Worm (Caenorhabditis elegans) whole organism, mixed stage, embryonic: Measurements from ENCODE around the gene gop-2.

Experiments
- M03D4.4 ChIP-seq: sonication (generic microtip); optimal IDR thresholded peaks from 2 replicates; lab custom pipeline; 2017; ENCODE audit warnings: mild to moderate bottlenecking, missing genetic modification characterization, missing compliant biosample characterization
- bed-3 ChIP-seq: fragments of 200-800 bp; sonication (Bioruptor generic); optimal IDR thresholded peaks from 3 replicates; lab custom pipeline; 2018; ENCODE audit warnings: mild to moderate bottlenecking, missing genetic modification characterization, moderate library complexity, missing compliant biosample characterization
- blmp-1 ChIP-seq: fragments of 150-350 bp; optimal IDR thresholded peaks from 2 replicates; lab custom pipeline; 2014; ENCODE audit warnings: missing biosample characterization, missing genetic modification characterization
- ceh-39 ChIP-seq: fragments of 150-350 bp; optimal IDR thresholded peaks from 2 replicates; lab custom pipeline; 2014; ENCODE audit warnings: missing biosample characterization, missing genetic modification characterization
- ceh-43 ChIP-seq: fragments of 200-800 bp; sonication (Bioruptor generic); optimal IDR thresholded peaks from 2 replicates; lab custom pipeline; 2018; ENCODE audit warnings: mild to moderate bottlenecking, missing genetic modification characterization, moderate library complexity, missing compliant biosample characterization
- ceh-83 ChIP-seq: fragments of 200-800 bp; sonication (Bioruptor generic); optimal IDR thresholded peaks from 2 replicates; lab custom pipeline; 2018; ENCODE audit warnings: mild to moderate bottlenecking, missing genetic modification characterization, missing compliant biosample characterization
- ces-1 ChIP-seq: fragments of 150-350 bp; optimal IDR thresholded peaks from 2 replicates; lab custom pipeline; 2014; ENCODE audit warnings: missing biosample characterization, missing genetic modification reagents, missing genetic modification characterization
- cnd-1 ChIP-seq: fragments of 200-800 bp; sonication (Bioruptor generic); optimal IDR thresholded peaks from 2 replicates; lab custom pipeline; 2018; ENCODE audit warnings: mild to moderate bottlenecking, missing genetic modification characterization, missing compliant biosample characterization
- drap-1 ChIP-seq: fragments of 200-800 bp; sonication (Bioruptor generic); optimal IDR thresholded peaks from 3 replicates; lab custom pipeline; 2018; ENCODE audit warnings: mild to moderate bottlenecking, missing genetic modification characterization, missing compliant biosample characterization
- elt-1 ChIP-seq: sonication (generic microtip); optimal IDR thresholded peaks from 2 replicates; lab custom pipeline; 2017; ENCODE audit warnings: missing genetic modification characterization, mild to moderate bottlenecking, missing compliant biosample characterization, antibody characterized with exemption, moderate library complexity, borderline replicate concordance; ENCODE audit not compliant: insufficient read depth
- elt-3 ChIP-seq: fragments of 150-350 bp; optimal IDR thresholded peaks from 2 replicates; lab custom pipeline; 2014; ENCODE audit warnings: missing biosample characterization, missing genetic modification characterization
- flh-1 ChIP-seq: fragments of 200-800 bp; sonication (Bioruptor generic); optimal IDR thresholded peaks from 2 replicates; lab custom pipeline; 2018; ENCODE audit warnings: mild to moderate bottlenecking, missing genetic modification characterization, moderate library complexity, missing compliant biosample characterization
- ham-2 ChIP-seq: fragments of 200-800 bp; sonication (Bioruptor generic); optimal IDR thresholded peaks from 2 replicates; lab custom pipeline; 2018; ENCODE audit warnings: mild to moderate bottlenecking, missing genetic modification characterization, missing compliant biosample characterization
- hlh-1 ChIP-seq: fragments of 150-350 bp; optimal IDR thresholded peaks from 2 replicates; lab custom pipeline; 2014; ENCODE audit warnings: missing biosample characterization, missing genetic modification reagents, missing genetic modification characterization
- lin-13 ChIP-seq: fragments of 150-350 bp; optimal IDR thresholded peaks from 2 replicates; lab custom pipeline; 2014; ENCODE audit warnings: missing biosample characterization, missing genetic modification characterization
- lin-32 ChIP-seq: fragments of 200-800 bp; sonication (Bioruptor generic); optimal IDR thresholded peaks from 2 replicates; lab custom pipeline; 2018; ENCODE audit warnings: mild to moderate bottlenecking, missing genetic modification characterization, missing compliant biosample characterization
- lsy-2 ChIP-seq: fragments of 150-350 bp; optimal IDR thresholded peaks from 2 replicates; lab custom pipeline; 2014; ENCODE audit warnings: missing biosample characterization, missing genetic modification characterization
- mab-5 ChIP-seq: fragments of 150-350 bp; optimal IDR thresholded peaks from 2 replicates; lab custom pipeline; 2014; ENCODE audit warnings: missing biosample characterization, missing genetic modification characterization
- mep-1 ChIP-seq: fragments of 150-350 bp; optimal IDR thresholded peaks from 2 replicates; lab custom pipeline; 2017; ENCODE audit warnings: missing biosample characterization, missing genetic modification reagents, missing genetic modification characterization, inconsistent platforms
- mls-2 ChIP-seq: sonication (generic microtip); optimal IDR thresholded peaks from 2 replicates; lab custom pipeline; 2016; ENCODE audit warnings: mild to moderate bottlenecking, missing genetic modification characterization, moderate library complexity, missing compliant biosample characterization
- nhr-12 ChIP-seq: fragments of 150-350 bp; optimal IDR thresholded peaks from 2 replicates; lab custom pipeline; 2014; ENCODE audit warnings: missing biosample characterization, missing genetic modification characterization
- nhr-2 ChIP-seq: fragments of 150-350 bp; optimal IDR thresholded peaks from 2 replicates; lab custom pipeline; 2014; ENCODE audit warnings: missing biosample characterization, missing genetic modification characterization
- nhr-237 ChIP-seq: fragments of 150-350 bp; optimal IDR thresholded peaks from 2 replicates; lab custom pipeline; 2014; ENCODE audit warnings: missing biosample characterization, missing genetic modification characterization
- nhr-28 ChIP-seq: fragments of 150-350 bp; optimal IDR thresholded peaks from 2 replicates; lab custom pipeline; 2014; ENCODE audit warnings: missing biosample characterization, missing genetic modification characterization
- nhr-76 ChIP-seq: sonication (generic microtip); optimal IDR thresholded peaks from 2 replicates; lab custom pipeline; 2017; ENCODE audit warnings: missing biosample characterization, missing genetic modification characterization
- pha-4 ChIP-seq: fragments of 150-350 bp; optimal IDR thresholded peaks from 2 replicates; lab custom pipeline; 2018; ENCODE audit warnings: missing biosample characterization, missing genetic modification reagents, missing genetic modification characterization
- sem-2 ChIP-seq: fragments of 200-800 bp; sonication (Bioruptor generic); optimal IDR thresholded peaks from 2 replicates; lab custom pipeline; 2018; ENCODE audit warnings: mild to moderate bottlenecking, missing genetic modification characterization, missing compliant biosample characterization
- snpc-4 ChIP-seq: fragments of 150-350 bp; optimal IDR thresholded peaks from 2 replicates; lab custom pipeline; 2014; ENCODE audit warnings: missing biosample characterization, missing genetic modification characterization
- sptf-1 ChIP-seq: sonication (generic microtip); optimal IDR thresholded peaks from 2 replicates; lab custom pipeline; 2017; ENCODE audit warnings: mild to moderate bottlenecking, missing genetic modification characterization, moderate library complexity, missing compliant biosample characterization
- tbx-8 ChIP-seq: fragments of 200-800 bp; sonication (Bioruptor generic); optimal IDR thresholded peaks from 2 replicates; lab custom pipeline; 2018; ENCODE audit warnings: mild to moderate bottlenecking, missing genetic modification characterization, moderate library complexity, missing compliant biosample characterization
- unc-120 ChIP-seq: sonication (generic microtip); optimal IDR thresholded peaks from 2 replicates; lab custom pipeline; 2017; ENCODE audit warnings: missing genetic modification characterization, missing compliant biosample characterization; ENCODE audit not compliant: poor library complexity, severe bottlenecking
- unc-39 ChIP-seq: fragments of 150-350 bp; optimal IDR thresholded peaks from 2 replicates; lab custom pipeline; 2014; ENCODE audit warnings: missing biosample characterization, missing genetic modification characterization
- unc-62 ChIP-seq: fragments of 150-350 bp; optimal IDR thresholded peaks from 2 replicates; lab custom pipeline; 2014; ENCODE audit warnings: missing biosample characterization, missing genetic modification reagents, missing genetic modification characterization
- zip-8 ChIP-seq: fragments of 150-350 bp; optimal IDR thresholded peaks from 2 replicates; lab custom pipeline; 2014; ENCODE audit warnings: missing biosample characterization, missing genetic modification characterization
- ztf-11 ChIP-seq: fragments of 150-350 bp; optimal IDR thresholded peaks from 2 replicates; lab custom pipeline; 2014; ENCODE audit warnings: missing biosample characterization, missing genetic modification characterization

gop-2 gene

ce11 chrIII:5301786-5302268 is 43.0 kb downstream of the gop-2 start, which contains the start of the genes T15B12.2 and F52C9.5:
TSS of gene T15B12.2 (minus strand) at chrIII:5301886.
TSS of gene F52C9.5 (plus strand) at chrIII:5302218.
- no peak for TF ChIP-seq nhr-76 (tag; lab: Kevin White, UChicago)
- no peak for TF ChIP-seq unc-39 (tag; lab: Kevin White, UChicago)
- TF ChIP-seq unc-62 (GFP tag; lab: Kevin White, UChicago) = no peak
- no peak for TF ChIP-seq cnd-1 (tag; lab: Kevin White, UChicago)
- no peak for TF ChIP-seq nhr-12 (tag; lab: Kevin White, UChicago)
- TF ChIP-seq nhr-237 (tag; lab: Kevin White, UChicago) = no peak
- TF ChIP-seq lin-32 (GFP tag; lab: Kevin White, UChicago) = no peak
- no peak for TF ChIP-seq hlh-1 (tag; lab: Kevin White, UChicago)
- TF ChIP-seq pha-4 = no peak
- no peak for TF ChIP-seq ceh-39
- TF ChIP-seq snpc-4 (tag; lab: Kevin White, UChicago) = no peak
- TF ChIP-seq sem-2 (GFP tag; lab: Kevin White, UChicago) = no peak
- TF ChIP-seq lsy-2 (tag; lab: Kevin White, UChicago) = no peak
- no peak for TF ChIP-seq mls-2
- TF ChIP-seq drap-1 (GFP tag; lab: Kevin White, UChicago) = no peak
- no peak for TF ChIP-seq mab-5 (tag; lab: Kevin White, UChicago)
- TF ChIP-seq M03D4.4 (tag; lab: Kevin White, UChicago) = no peak

ce11 chrIII:5304044-5304443 is 45.2 kb downstream of the gop-2 start:
- TF ChIP-seq sptf-1 (tag; lab: Kevin White, UChicago) (no peak), zip-8 (tag; lab: Kevin White, UChicago) (no peak), drap-1 (GFP tag; lab: Kevin White, UChicago) (no peak), nhr-2 (tag; lab: Kevin White, UChicago) (no peak)

DNA sequence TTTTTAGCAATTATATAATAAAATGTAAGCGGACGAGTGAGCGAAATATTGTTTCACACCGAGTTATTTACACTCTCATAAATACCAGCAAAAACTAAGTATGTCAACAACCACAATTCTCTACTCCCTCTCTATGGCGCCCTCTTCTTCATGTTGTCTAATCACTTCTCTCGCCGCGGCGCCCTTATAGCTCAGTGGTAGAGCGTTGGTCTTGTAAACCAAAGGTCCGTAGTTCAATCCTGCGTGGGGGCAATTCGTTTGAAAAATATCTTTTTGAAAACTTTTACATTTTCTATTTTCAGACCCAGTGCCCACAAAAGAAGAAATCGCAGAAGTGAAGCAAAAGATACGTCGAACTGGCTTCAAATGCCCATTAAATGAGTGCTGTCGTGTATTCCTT is 46.9 kb downstream of the gop-2 start:
- peak; percentile 63 for TF ChIP-seq lin-32 (GFP tag; lab: Kevin White, UChicago)
- TF ChIP-seq blmp-1 (tag; lab: Kevin White, UChicago) = no peak
- no peak for TF ChIP-seq tbx-8 (GFP tag; lab: Kevin White, UChicago)
- TF ChIP-seq mep-1 (tag; lab: Kevin White, UChicago) = no peak
- TF ChIP-seq bed-3 (GFP tag; lab: Kevin White, UChicago) = peak; percentile 69
- peak; percentile 51 for TF ChIP-seq ham-2 (GFP tag; lab: Kevin White, UChicago)
- no peak for TF ChIP-seq flh-1
- no peak for TF ChIP-seq ces-1
- TF ChIP-seq cnd-1 (tag; lab: Kevin White, UChicago) = peak; percentile 15
- TF ChIP-seq sem-2 (GFP tag; lab: Kevin White, UChicago) = no peak
- no peak for TF ChIP-seq mab-5 (tag; lab: Kevin White, UChicago)
- no peak for TF ChIP-seq pha-4
- no peak for TF ChIP-seq ceh-83 (GFP tag; lab: Kevin White, UChicago)
- TF ChIP-seq zip-8 (tag; lab: Kevin White, UChicago) = no peak
- TF ChIP-seq hlh-1 (tag; lab: Kevin White, UChicago) = peak; percentile 21
- TF ChIP-seq drap-1 (GFP tag; lab: Kevin White, UChicago) = peak; percentile 73
- peak; percentile 38 for TF ChIP-seq ceh-43 (GFP tag; lab: Kevin White, UChicago)
- no peak for TF ChIP-seq nhr-76 (tag; lab: Kevin White, UChicago)
- TF ChIP-seq lsy-2 (tag; lab: Kevin White, UChicago) = no peak
- TF ChIP-seq unc-120 (tag; lab: Kevin White, UChicago) = peak; percentile 59
- TF ChIP-seq nhr-237 (tag; lab: Kevin White, UChicago) = no peak
- TF ChIP-seq mls-2 = peak; percentile 78
- no peak for TF ChIP-seq elt-3
- TF ChIP-seq nhr-28 = no peak
- TF ChIP-seq M03D4.4 (tag; lab: Kevin White, UChicago) = peak; percentile 39
- no peak for TF ChIP-seq elt-1 (tag; lab: Kevin White, UChicago)
- TF ChIP-seq lin-13 = no peak
- TF ChIP-seq nhr-2 (tag; lab: Kevin White, UChicago) = no peak
- no peak for TF ChIP-seq unc-62 (GFP tag; lab: Kevin White, UChicago)
- no peak for TF ChIP-seq ceh-39
- TF ChIP-seq sptf-1 (tag; lab: Kevin White, UChicago) = peak; percentile 75
- TF ChIP-seq nhr-12 (tag; lab: Kevin White, UChicago) = no peak
- TF ChIP-seq ztf-11 (tag; lab: Kevin White, UChicago) = no peak
- no peak for TF ChIP-seq snpc-4 (tag; lab: Kevin White, UChicago)
- no peak for TF ChIP-seq unc-39 (tag; lab: Kevin White, UChicago)
